In the genomic region with DNA sequence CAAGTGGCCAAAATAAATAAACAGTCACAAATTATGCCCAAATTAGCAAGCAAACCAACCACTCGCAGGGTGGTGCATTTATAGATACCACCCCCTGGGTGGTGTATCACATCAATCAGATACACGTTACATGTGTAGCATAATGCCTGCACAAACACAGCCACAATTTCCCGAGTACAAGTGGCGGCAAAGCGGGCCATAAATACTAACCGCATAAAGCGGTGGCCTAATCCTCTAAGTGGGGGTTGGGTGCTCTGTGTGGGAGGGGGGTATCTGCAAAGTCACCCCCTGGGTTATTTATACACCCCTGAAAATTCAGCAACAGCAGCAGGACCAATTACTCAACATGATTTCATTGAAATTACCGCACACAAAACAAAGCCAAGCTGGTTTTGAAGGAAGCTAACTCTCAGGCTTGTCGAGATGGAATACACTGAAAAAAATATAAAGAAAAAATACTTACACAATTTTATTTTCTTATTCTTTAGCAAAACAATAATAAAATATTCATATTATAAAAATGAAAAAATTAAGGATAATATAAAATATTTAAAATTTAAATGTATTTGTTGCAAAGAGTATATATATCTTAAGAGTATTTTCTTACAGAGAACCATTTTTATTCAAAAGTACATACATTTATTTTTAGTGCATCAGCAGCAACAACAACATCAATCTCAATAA, we compare ENCODE assay signal across 1 fruit fly cellular context.
A peak's percentile ranks its signal among the peaks of the same experiment; 100 is the strongest.
TF ChIP-seq lines count a peak whose summit lies in the region.

No protein-coding gene starts in this region.

TF ChIP-seq in whole organism, embryonic, 481 proteins besides CTCF, POLR2A, EP300 and RAD21 (continued from another document):
- no peak for TF ChIP-seq CG7357 (GFP tag; IDR thresholded peaks at IDR 0.05; lab: Robert Waterston, UW)
- TF ChIP-seq ttk (GFP tag; IDR thresholded peaks at IDR 0.05; lab: Robert Waterston, UW) = no peak
- TF ChIP-seq Sox100B (GFP tag; optimal IDR thresholded peaks at IDR 0.05; lab: Kevin White, UChicago) = peak; percentile 68
- peak; percentile 27 for TF ChIP-seq zf30C (GFP tag; optimal IDR thresholded peaks at IDR 0.05; lab: Kevin White, UChicago)
- peak; percentile 62 for TF ChIP-seq CG7556 (GFP tag; optimal IDR thresholded peaks at IDR 0.05; lab: Kevin White, UChicago)
- no peak for TF ChIP-seq BEAF-32 (GFP tag; optimal IDR thresholded peaks at IDR 0.05; lab: Kevin White, UChicago)
- TF ChIP-seq CG2712 (tag; optimal IDR thresholded peaks at IDR 0.05; lab: Kevin White, UChicago) = peak; percentile 81
- no peak for TF ChIP-seq chn (GFP tag; optimal IDR thresholded peaks at IDR 0.05; lab: Kevin White, UChicago)
- TF ChIP-seq zen2 (GFP tag; IDR thresholded peaks at IDR 0.05; lab: Robert Waterston, UW; ENCODE audit: partially characterized antibody) = no peak
- peak; percentile 16 for TF ChIP-seq CG8388 (GFP tag; optimal IDR thresholded peaks at IDR 0.05; lab: Kevin White, UChicago)
- TF ChIP-seq CG10979 (tag; optimal IDR thresholded peaks at IDR 0.05; lab: Kevin White, UChicago) = peak; percentile 72
- no peak for TF ChIP-seq Hand (GFP tag; optimal IDR thresholded peaks at IDR 0.05; lab: Kevin White, UChicago)
- TF ChIP-seq CG18764 (GFP tag; optimal IDR thresholded peaks at IDR 0.05; lab: Kevin White, UChicago) = no peak
- no peak for TF ChIP-seq CG31388 (GFP tag; optimal IDR thresholded peaks at IDR 0.05; lab: Kevin White, UChicago)
- TF ChIP-seq unpg (GFP tag; optimal IDR thresholded peaks at IDR 0.05; lab: Kevin White, UChicago) = peak; percentile 31
- no peak for TF ChIP-seq Nf-YC (tag; optimal IDR thresholded peaks at IDR 0.05; lab: Kevin White, UChicago)
- peak; percentile 85 for TF ChIP-seq CG17361 (GFP tag; IDR thresholded peaks at IDR 0.05; lab: Robert Waterston, UW)
- TF ChIP-seq H15 (GFP tag; IDR thresholded peaks at IDR 0.05; lab: Robert Waterston, UW) = peak; percentile 66; the same call in 2 of the 3 replicates
- peak; percentile 8 for TF ChIP-seq CG6254 (GFP tag; optimal IDR thresholded peaks at IDR 0.05; lab: Kevin White, UChicago)
- no peak for TF ChIP-seq Med (GFP tag; lab: Kevin White, UChicago)
- TF ChIP-seq CHES-1-like (GFP tag; optimal IDR thresholded peaks at IDR 0.05; lab: Kevin White, UChicago) = no peak
- no peak for TF ChIP-seq CG12659 (GFP tag; optimal IDR thresholded peaks at IDR 0.05; lab: Kevin White, UChicago)
- TF ChIP-seq az2 (GFP tag; optimal IDR thresholded peaks at IDR 0.05; lab: Kevin White, UChicago) = peak; percentile 14
- peak; percentile 73 for TF ChIP-seq CG2678 (tag; optimal IDR thresholded peaks at IDR 0.05; lab: Kevin White, UChicago)
